Worm (Caenorhabditis elegans): Measurements from ENCODE around the gene eyg-1.

- TF ChIP-seq lin-15B (tag; optimal IDR thresholded peaks at IDR 0.05) (no peak), ztf-11 (tag; optimal IDR thresholded peaks at IDR 0.05) (no peak)
These were observed 34.6 kb downstream of the eyg-1 start, which contains the start of gene cyp-13A3 for ce11 chrII:9793197-9793596.

All from whole organism, L4 larva.